Worm (Caenorhabditis elegans): ENCODE results near the gene vps-37.

- no peak for TF ChIP-seq pha-4 (GFP tag; IDR thresholded peaks at IDR 0.05)
- no peak for TF ChIP-seq pha-4 (tag; optimal IDR thresholded peaks at IDR 0.05)
- TF ChIP-seq aly-2 (tag; optimal IDR thresholded peaks at IDR 0.05), result no peak
These were observed 12.0 kb upstream of the vps-37 start for ce11 chrV:5580517-5580916.

Measured in whole organism, L4 larva.